Worm (Caenorhabditis elegans) whole organism, L4 larva: ENCODE results near the gene vps-45.

Source experiments
- F10B5.3 ChIP-seq: sonication (generic microtip); optimal IDR thresholded peaks from 2 replicates; lab custom pipeline; 2016; ENCODE audit warnings: mild to moderate bottlenecking, missing genetic modification characterization, missing compliant biosample characterization
- F44E2.7 ChIP-seq: fragments of 200-800 bp; sonication (Bioruptor generic); IDR thresholded peaks from 2 replicates; pipeline ENCODE4 v2.1.2; 2022; ENCODE audit warnings: missing genetic modification characterization, missing compliant biosample characterization
- T26A8.4 ChIP-seq: fragments of 200-800 bp; sonication (Bioruptor generic); IDR thresholded peaks from 2 replicates; pipeline ENCODE4 v1.3.6; 2022; ENCODE audit warnings: missing genetic modification characterization, missing compliant biosample characterization
- Y105C5A.15 ChIP-seq: fragments of 200-800 bp; sonication (Bioruptor generic); IDR thresholded peaks from 2 replicates; pipeline ENCODE4 v1.3.6; 2022; ENCODE audit warnings: missing genetic modification characterization, missing compliant biosample characterization
- Y48G9A.11 ChIP-seq: fragments of 200-800 bp; sonication (Bioruptor generic); IDR thresholded peaks from 2 replicates; pipeline ENCODE4 v1.3.6; 2022; ENCODE audit warnings: missing genetic modification reagents, missing genetic modification characterization, missing compliant biosample characterization
- Y75B8A.6 ChIP-seq: fragments of 200-800 bp; sonication (Bioruptor generic); IDR thresholded peaks from 2 replicates; pipeline ENCODE4 v1.3.6; 2022; ENCODE audit warnings: missing genetic modification reagents, missing genetic modification characterization, missing compliant biosample characterization
- aly-2 ChIP-seq: sonication (generic microtip); optimal IDR thresholded peaks from 2 replicates; lab custom pipeline; 2018; ENCODE audit warnings: missing biosample characterization, missing genetic modification characterization
- attf-4 ChIP-seq: sonication (generic microtip); optimal IDR thresholded peaks from 3 replicates; lab custom pipeline; 2017; ENCODE audit warnings: missing biosample characterization, missing genetic modification characterization
- ceh-62 ChIP-seq: sonication (generic microtip); optimal IDR thresholded peaks from 2 replicates; lab custom pipeline; 2017; ENCODE audit warnings: missing biosample characterization, missing genetic modification characterization
- ctbp-1 ChIP-seq: fragments of 200-800 bp; sonication (Bioruptor generic); IDR thresholded peaks from 2 replicates; pipeline ENCODE4 v1.3.6; 2022; ENCODE audit warnings: missing genetic modification reagents, missing genetic modification characterization, missing compliant biosample characterization
- daf-12 ChIP-seq: fragments of 150-350 bp; optimal IDR thresholded peaks from 2 replicates; lab custom pipeline; 2014; ENCODE audit warnings: missing biosample characterization, missing genetic modification reagents, missing genetic modification characterization
- daf-16 ChIP-seq, 3 experiments: sonication (generic microtip); optimal IDR thresholded peaks; 2 replicates each; lab custom pipeline; 2016 to 2017; ENCODE audit warnings: missing genetic modification characterization in 3 of 3, missing genetic modification reagents in 3 of 3, mild to moderate bottlenecking in 2 of 3, missing compliant biosample characterization in 2 of 3, missing biosample characterization in 1 of 3, moderate library complexity in 1 of 3
- daf-8 ChIP-seq: fragments of 200-800 bp; sonication (Bioruptor generic); IDR thresholded peaks from 2 replicates; pipeline ENCODE4 v1.3.6; 2022; ENCODE audit warnings: missing genetic modification characterization, missing compliant biosample characterization
- dmd-6 ChIP-seq: fragments of 200-800 bp; sonication (Bioruptor generic); IDR thresholded peaks from 2 replicates; pipeline ENCODE4 v1.3.6; 2022; ENCODE audit warnings: missing genetic modification reagents, missing genetic modification characterization, missing compliant biosample characterization
- dmd-8 ChIP-seq: fragments of 200-800 bp; sonication (Bioruptor generic); IDR thresholded peaks from 2 replicates; pipeline ENCODE4 v1.3.6; 2022; ENCODE audit warnings: missing genetic modification characterization, missing compliant biosample characterization
- dve-1 ChIP-seq: sonication (generic microtip); optimal IDR thresholded peaks from 2 replicates; lab custom pipeline; 2017; ENCODE audit warnings: antibody characterized with exemption, mild to moderate bottlenecking, missing genetic modification characterization, missing compliant biosample characterization; ENCODE audit not compliant: insufficient read depth
- egl-27 ChIP-seq: sonication (generic microtip); optimal IDR thresholded peaks from 3 replicates; lab custom pipeline; 2017; ENCODE audit warnings: missing biosample characterization, missing genetic modification reagents, missing genetic modification characterization
- egl-43 ChIP-seq: fragments of 200-800 bp; sonication (Bioruptor generic); IDR thresholded peaks from 2 replicates; pipeline ENCODE4 v1.3.6; 2022; ENCODE audit warnings: missing genetic modification reagents, missing genetic modification characterization, missing compliant biosample characterization
- fkh-10 ChIP-seq: fragments of 150-350 bp; optimal IDR thresholded peaks from 2 replicates; lab custom pipeline; 2014; ENCODE audit warnings: missing biosample characterization, missing genetic modification reagents, missing genetic modification characterization
- fos-1 ChIP-seq: fragments of 150-350 bp; optimal IDR thresholded peaks from 2 replicates; lab custom pipeline; 2014; ENCODE audit warnings: missing biosample characterization, missing genetic modification characterization
- gei-8 ChIP-seq: fragments of 200-800 bp; sonication (Bioruptor generic); optimal IDR thresholded peaks from 2 replicates; lab custom pipeline; 2018; ENCODE audit warnings: mild to moderate bottlenecking, missing genetic modification characterization, missing compliant biosample characterization
- hif-1 ChIP-seq, 2 experiments: sonication (generic microtip); optimal IDR thresholded peaks; 2 replicates each; lab custom pipeline; 2016 to 2017; ENCODE audit warnings: missing compliant biosample characterization in 2 of 2, missing genetic modification characterization in 2 of 2, missing genetic modification reagents in 2 of 2, missing genotype in 2 of 2, mild to moderate bottlenecking in 1 of 2
- hlh-11 ChIP-seq: fragments of 200-800 bp; sonication (Bioruptor generic); optimal IDR thresholded peaks from 2 replicates; lab custom pipeline; 2018; ENCODE audit warnings: mild to moderate bottlenecking, missing genetic modification characterization, missing compliant biosample characterization
- lim-7 ChIP-seq: fragments of 200-800 bp; sonication (Bioruptor generic); IDR thresholded peaks from 2 replicates; pipeline ENCODE4 v1.3.6; 2022; ENCODE audit warnings: missing genetic modification characterization, missing compliant biosample characterization
- lsy-2 ChIP-seq, 2 experiments: fragments of 150-350 bp in 1 of 2; sonication (generic microtip) in 1 of 2; optimal IDR thresholded peaks; 2 replicates each; lab custom pipeline; 2014 to 2017; ENCODE audit warnings: missing biosample characterization in 2 of 2, missing genetic modification characterization in 2 of 2
- mep-1 ChIP-seq: fragments of 150-350 bp; sonication (generic microtip); optimal IDR thresholded peaks from 3 replicates; lab custom pipeline; 2014; ENCODE audit warnings: missing biosample characterization, missing genetic modification characterization
- mxl-2 ChIP-seq: fragments of 200-800 bp; sonication (Bioruptor generic); conservative IDR thresholded peaks from 2 replicates; pipeline ENCODE4 v1.3.6; 2022; ENCODE audit warnings: missing genetic modification reagents, missing genetic modification characterization, missing compliant biosample characterization
- nhr-10 ChIP-seq: fragments of 150-350 bp; optimal IDR thresholded peaks from 2 replicates; lab custom pipeline; 2014; ENCODE audit warnings: missing biosample characterization, missing genetic modification characterization
- nhr-11 ChIP-seq: fragments of 150-350 bp; optimal IDR thresholded peaks from 2 replicates; lab custom pipeline; 2014; ENCODE audit warnings: missing biosample characterization, missing genetic modification characterization
- nhr-25 ChIP-seq: sonication (generic microtip); optimal IDR thresholded peaks from 2 replicates; lab custom pipeline; 2017; ENCODE audit warnings: missing genetic modification characterization, mild to moderate bottlenecking, missing compliant biosample characterization, antibody characterized with exemption, moderate library complexity, borderline replicate concordance; ENCODE audit not compliant: insufficient read depth
- nhr-28 ChIP-seq: fragments of 150-350 bp; optimal IDR thresholded peaks from 2 replicates; lab custom pipeline; 2014; ENCODE audit warnings: missing biosample characterization, missing genetic modification characterization
- nhr-41 ChIP-seq: fragments of 200-800 bp; sonication (Bioruptor generic); IDR thresholded peaks from 2 replicates; pipeline ENCODE4 v1.3.6; 2022; ENCODE audit warnings: missing genetic modification reagents, missing genetic modification characterization, missing compliant biosample characterization
- nhr-48 ChIP-seq: sonication (generic microtip); optimal IDR thresholded peaks from 2 replicates; lab custom pipeline; 2016; ENCODE audit warnings: mild to moderate bottlenecking, missing genetic modification characterization, missing compliant biosample characterization
- pha-4 ChIP-seq, 2 experiments: fragments of 150-350 bp in 1 of 2; fragments of 200-800 bp in 1 of 2; sonication (Bioruptor generic) in 1 of 2; IDR thresholded peaks in 1 of 2; optimal IDR thresholded peaks in 1 of 2; 2 replicates each; pipeline versions ENCODE4 v1.3.6 to Lab custom; 2014 to 2022; ENCODE audit warnings: missing genetic modification characterization in 2 of 2, missing genetic modification reagents in 2 of 2, missing biosample characterization in 1 of 2, missing compliant biosample characterization in 1 of 2
- pqm-1 ChIP-seq: sonication (generic microtip); optimal IDR thresholded peaks from 2 replicates; lab custom pipeline; 2017; ENCODE audit warnings: missing biosample characterization, missing genetic modification characterization
- saeg-2 ChIP-seq: fragments of 200-800 bp; sonication (Bioruptor generic); IDR thresholded peaks from 2 replicates; pipeline ENCODE4 v1.3.6; 2022; ENCODE audit warnings: missing genetic modification reagents, missing genetic modification characterization, missing compliant biosample characterization
- sdz-12 ChIP-seq: fragments of 200-800 bp; sonication (Bioruptor generic); optimal IDR thresholded peaks from 2 replicates; lab custom pipeline; 2018; ENCODE audit warnings: mild to moderate bottlenecking, missing genetic modification characterization, missing compliant biosample characterization
- set-16 ChIP-seq: fragments of 200-800 bp; sonication (Bioruptor generic); IDR thresholded peaks from 2 replicates; pipeline ENCODE4 v1.3.6; 2022; ENCODE audit warnings: missing genetic modification reagents, missing genetic modification characterization, missing compliant biosample characterization
- snpc-1.2 ChIP-seq: fragments of 200-800 bp; sonication (Bioruptor generic); IDR thresholded peaks from 2 replicates; pipeline ENCODE4 v1.3.6; 2022; ENCODE audit warnings: missing genetic modification reagents, missing genetic modification characterization, missing compliant biosample characterization
- snpc-4 ChIP-seq: fragments of 150-350 bp; optimal IDR thresholded peaks from 2 replicates; lab custom pipeline; 2014; ENCODE audit warnings: missing biosample characterization, missing genetic modification characterization
- spr-3 ChIP-seq: fragments of 200-800 bp; sonication (Bioruptor generic); optimal IDR thresholded peaks from 2 replicates; lab custom pipeline; 2018; ENCODE audit warnings: mild to moderate bottlenecking, missing genetic modification characterization, missing compliant biosample characterization
- tra-1 ChIP-seq: fragments of 200-800 bp; sonication (Bioruptor generic); IDR thresholded peaks from 2 replicates; pipeline ENCODE4 v1.3.6; 2022; ENCODE audit warnings: missing genetic modification reagents, missing genetic modification characterization, missing compliant biosample characterization
- zfp-3 ChIP-seq: fragments of 200-800 bp; sonication (Bioruptor generic); conservative IDR thresholded peaks from 2 replicates; pipeline ENCODE4 v1.3.6; 2022; ENCODE audit warnings: missing genetic modification reagents, missing genetic modification characterization, missing compliant biosample characterization
- zip-2 ChIP-seq: fragments of 150-350 bp; optimal IDR thresholded peaks from 2 replicates; lab custom pipeline; 2014; ENCODE audit warnings: missing biosample characterization, missing genetic modification characterization
- ztf-11 ChIP-seq: fragments of 150-350 bp; optimal IDR thresholded peaks from 2 replicates; lab custom pipeline; 2014; ENCODE audit warnings: missing biosample characterization, missing genetic modification characterization

The vps-45 gene

ce11 chrX:945669-946068, 29.0 kb downstream of the vps-45 start (continued):
- TF ChIP-seq daf-8 (GFP tag; lab: Robert Waterston, UW): no peak
- no peak for TF ChIP-seq aly-2 (tag; lab: Kevin White, UChicago)
- TF ChIP-seq ceh-62 (tag; lab: Kevin White, UChicago): no peak
- peak; percentile 61 for TF ChIP-seq tra-1 (GFP tag; lab: Robert Waterston, UW)
- peak in 1 of 2 experiments; percentile 22 for TF ChIP-seq hif-1 (tag; optimal IDR thresholded peaks at IDR 0.05; lab: Kevin White, UChicago)
- TF ChIP-seq zfp-3: no peak

ce11 chrX:943698-944097, 30.9 kb downstream of the vps-45 start:
- peak; percentile 32; the same call in 1 of the 2 replicates for TF ChIP-seq lim-7 (GFP tag; lab: Robert Waterston, UW)
- TF ChIP-seq F44E2.7: peak; percentile 78; the same call in 1 of the 2 replicates
- TF ChIP-seq set-16 (GFP tag; lab: Robert Waterston, UW): peak; percentile 44; the same call in 1 of the 2 replicates
- TF ChIP-seq dmd-8 (GFP tag; lab: Robert Waterston, UW): peak; percentile 58; the same call in 1 of the 2 replicates
- 0 out of 2 replicates have a peak, but pooled peaks have one; percentile 42 for TF ChIP-seq tra-1 (GFP tag; lab: Robert Waterston, UW)

ce11 chrX:938269-938883, 36.3 kb downstream of the vps-45 start, which contains the start of gene F53H8.3:
Gene F53H8.3, plus strand, starts transcription at chrX:938543.
- TF ChIP-seq zfp-3: no peak
- TF ChIP-seq nhr-41 (GFP tag; lab: Robert Waterston, UW): no peak
- TF ChIP-seq tra-1 (GFP tag; lab: Robert Waterston, UW): no peak
- no peak for TF ChIP-seq saeg-2 (GFP tag; lab: Robert Waterston, UW)
- no peak for TF ChIP-seq dmd-8 (GFP tag; lab: Robert Waterston, UW)
- no peak for TF ChIP-seq daf-16 (GFP tag; optimal IDR thresholded peaks at IDR 0.05; lab: Kevin White, UChicago)
- TF ChIP-seq daf-16 (tag; optimal IDR thresholded peaks at IDR 0.05; lab: Kevin White, UChicago): peak; percentile 73
- TF ChIP-seq egl-43: no peak
- no peak for TF ChIP-seq snpc-1.2
- no peak for TF ChIP-seq ztf-11 (tag; lab: Kevin White, UChicago)
- no peak for TF ChIP-seq nhr-11 (tag; lab: Kevin White, UChicago)
- no peak for TF ChIP-seq nhr-25 (tag; lab: Kevin White, UChicago)
- TF ChIP-seq Y75B8A.6 (GFP tag; lab: Robert Waterston, UW): no peak
- TF ChIP-seq dmd-6 (GFP tag; lab: Robert Waterston, UW): peak; percentile 6; the same call in 1 of the 2 replicates
- no peak for TF ChIP-seq nhr-48 (tag; lab: Kevin White, UChicago)
- no peak for TF ChIP-seq pha-4 (GFP tag; IDR thresholded peaks at IDR 0.05; lab: Robert Waterston, UW)
- TF ChIP-seq pha-4 (tag; optimal IDR thresholded peaks at IDR 0.05; lab: Kevin White, UChicago): no peak
- TF ChIP-seq ctbp-1: no peak
- no peak for TF ChIP-seq mep-1 (tag; lab: Kevin White, UChicago)
- TF ChIP-seq dve-1 (tag; lab: Kevin White, UChicago): peak; percentile 50
- TF ChIP-seq attf-4 (tag; lab: Kevin White, UChicago): no peak
- no peak for TF ChIP-seq daf-12 (tag; lab: Kevin White, UChicago)
- no peak for TF ChIP-seq zip-2
- no peak for TF ChIP-seq snpc-4
- TF ChIP-seq gei-8: no peak
- no peak for TF ChIP-seq mxl-2 (GFP tag; lab: Robert Waterston, UW)
- no peak for TF ChIP-seq F10B5.3 (tag; lab: Kevin White, UChicago)
- TF ChIP-seq spr-3: no peak
- no peak for TF ChIP-seq sdz-12 (GFP tag; lab: Kevin White, UChicago)
- TF ChIP-seq hif-1 (tag; optimal IDR thresholded peaks at IDR 0.05; lab: Kevin White, UChicago): no peak
- no peak for TF ChIP-seq nhr-10 (tag; lab: Kevin White, UChicago)
- TF ChIP-seq nhr-28 (tag; lab: Kevin White, UChicago): peak; percentile 22
- TF ChIP-seq fkh-10 (GFP tag; lab: Kevin White, UChicago): no peak
- TF ChIP-seq T26A8.4: no peak
- TF ChIP-seq Y48G9A.11 (GFP tag; lab: Robert Waterston, UW): no peak
- TF ChIP-seq hlh-11 (tag; lab: Kevin White, UChicago): peak; percentile 24
- TF ChIP-seq Y105C5A.15 (GFP tag; lab: Robert Waterston, UW): no peak
- peak; percentile 85 for TF ChIP-seq pqm-1 (tag; lab: Kevin White, UChicago)
- TF ChIP-seq fos-1 (tag; lab: Kevin White, UChicago): no peak
- TF ChIP-seq lsy-2 (tag; optimal IDR thresholded peaks at IDR 0.05; lab: Kevin White, UChicago): no peak
- TF ChIP-seq egl-27 (tag; lab: Kevin White, UChicago): no peak
